Worm (Caenorhabditis elegans) whole organism, L1 larva: Measurements from ENCODE around the gene ham-3.

Source experiments
- C16A3.4 ChIP-seq: fragments of 150-350 bp; optimal IDR thresholded peaks from 2 replicates; lab custom pipeline; 2014; ENCODE audit warnings: missing biosample characterization, missing genetic modification characterization
- alr-1 ChIP-seq: fragments of 200-800 bp; sonication (Bioruptor generic); optimal IDR thresholded peaks from 2 replicates; lab custom pipeline; 2018; ENCODE audit warnings: borderline replicate concordance, mild to moderate bottlenecking, missing genetic modification characterization, missing compliant biosample characterization
- aly-2 ChIP-seq: fragments of 150-350 bp; optimal IDR thresholded peaks from 2 replicates; lab custom pipeline; 2014; ENCODE audit warnings: missing biosample characterization, missing genetic modification characterization
- ama-1 ChIP-seq: fragments of 150-350 bp; optimal IDR thresholded peaks from 2 replicates; lab custom pipeline; 2014
- blmp-1 ChIP-seq: fragments of 150-350 bp; optimal IDR thresholded peaks from 2 replicates; lab custom pipeline; 2014; ENCODE audit warnings: missing biosample characterization, missing genetic modification characterization
- ceh-63 ChIP-seq: fragments of 200-800 bp; sonication (Bioruptor generic); optimal IDR thresholded peaks from 2 replicates; lab custom pipeline; 2018; ENCODE audit warnings: mild to moderate bottlenecking, missing genetic modification characterization, missing compliant biosample characterization
- ceh-8 ChIP-seq: fragments of 200-800 bp; sonication (Bioruptor generic); optimal IDR thresholded peaks from 2 replicates; lab custom pipeline; 2018; ENCODE audit warnings: mild to moderate bottlenecking, missing genetic modification characterization, moderate library complexity, missing compliant biosample characterization
- ces-1 ChIP-seq: fragments of 150-350 bp; optimal IDR thresholded peaks from 2 replicates; lab custom pipeline; 2014; ENCODE audit warnings: missing biosample characterization, missing genetic modification reagents, missing genetic modification characterization
- dpl-1 ChIP-seq, 3 experiments: fragments of 150-350 bp in 2 of 3; sonication (generic microtip) in 1 of 3; optimal IDR thresholded peaks; 2 replicates each; lab custom pipeline; 2014 to 2017; ENCODE audit warnings: missing biosample characterization in 3 of 3, missing genetic modification characterization in 3 of 3, missing genetic modification reagents in 3 of 3
- dsc-1 ChIP-seq: sonication (generic microtip); optimal IDR thresholded peaks from 2 replicates; lab custom pipeline; 2016; ENCODE audit warnings: mild to moderate bottlenecking, missing genetic modification characterization, missing compliant biosample characterization
- efl-1 ChIP-seq, 4 experiments: fragments of 150-350 bp; optimal IDR thresholded peaks in 3 of 4; peaks in 1 of 4; 1 replicate in 1 of 4; 2 replicates in 3 of 4; lab custom pipeline; 2014; ENCODE audit warnings: missing biosample characterization in 2 of 4, missing genetic modification characterization in 2 of 4, missing genetic modification reagents in 2 of 4
- efl-3 ChIP-seq: fragments of 200-800 bp; sonication (Bioruptor generic); optimal IDR thresholded peaks from 2 replicates; lab custom pipeline; 2018; ENCODE audit warnings: mild to moderate bottlenecking, missing genetic modification characterization, missing compliant biosample characterization
- egl-13 ChIP-seq: sonication (generic microtip); optimal IDR thresholded peaks from 2 replicates; lab custom pipeline; 2016; ENCODE audit warnings: missing genotype, missing genetic modification reagents, missing genetic modification characterization, missing compliant biosample characterization
- fkh-4 ChIP-seq: sonication (generic microtip); optimal IDR thresholded peaks from 2 replicates; lab custom pipeline; 2016; ENCODE audit warnings: missing compliant biosample characterization, missing genetic modification characterization, borderline replicate concordance
- fkh-8 ChIP-seq: sonication (generic microtip); optimal IDR thresholded peaks from 2 replicates; lab custom pipeline; 2016; ENCODE audit warnings: mild to moderate bottlenecking, missing genetic modification characterization, missing compliant biosample characterization
- hlh-17 ChIP-seq: fragments of 200-800 bp; sonication (Bioruptor generic); optimal IDR thresholded peaks from 2 replicates; lab custom pipeline; 2018; ENCODE audit warnings: missing genetic modification characterization, mild to moderate bottlenecking, missing compliant biosample characterization, moderate library complexity, borderline replicate concordance
- hpl-2 ChIP-seq: fragments of 150-350 bp; optimal IDR thresholded peaks from 2 replicates; lab custom pipeline; 2014; ENCODE audit warnings: missing biosample characterization, missing genetic modification reagents, missing genetic modification characterization
- irx-1 ChIP-seq: sonication (generic microtip); optimal IDR thresholded peaks from 2 replicates; lab custom pipeline; 2016; ENCODE audit warnings: missing genetic modification characterization, missing compliant biosample characterization
- jun-1 ChIP-seq: fragments of 150-350 bp; optimal IDR thresholded peaks from 2 replicates; lab custom pipeline; 2014; ENCODE audit warnings: missing biosample characterization, missing genetic modification reagents, missing genetic modification characterization
- lin-14 ChIP-seq: fragments of 200-800 bp; sonication (Bioruptor generic); optimal IDR thresholded peaks from 2 replicates; lab custom pipeline; 2018; ENCODE audit warnings: mild to moderate bottlenecking, missing genetic modification characterization, moderate library complexity, missing compliant biosample characterization
- lin-15B ChIP-seq: fragments of 150-350 bp; sonication (generic microtip); optimal IDR thresholded peaks from 3 replicates; lab custom pipeline; 2014; ENCODE audit warnings: missing biosample characterization, missing genetic modification characterization
- lin-39 ChIP-seq: fragments of 150-350 bp; optimal IDR thresholded peaks from 2 replicates; lab custom pipeline; 2014; ENCODE audit warnings: missing biosample characterization, missing genetic modification reagents, missing genetic modification characterization
- lir-3 ChIP-seq: sonication (generic microtip); optimal IDR thresholded peaks from 2 replicates; lab custom pipeline; 2016; ENCODE audit warnings: mild to moderate bottlenecking, missing genetic modification characterization, moderate library complexity, missing compliant biosample characterization; ENCODE audit not compliant: poor library complexity
- lsy-2 ChIP-seq, 2 experiments: fragments of 150-350 bp; optimal IDR thresholded peaks; 2 replicates each; lab custom pipeline; 2014; ENCODE audit warnings: missing biosample characterization in 2 of 2, missing genetic modification characterization in 2 of 2
- mab-9 ChIP-seq: fragments of 200-800 bp; sonication (Bioruptor generic); IDR thresholded peaks from 2 replicates; pipeline ENCODE4 v1.3.6; 2022; ENCODE audit warnings: missing genetic modification reagents, missing genetic modification characterization, missing compliant biosample characterization
- mep-1 ChIP-seq: fragments of 150-350 bp; optimal IDR thresholded peaks from 2 replicates; lab custom pipeline; 2014; ENCODE audit warnings: missing biosample characterization, missing genetic modification characterization
- nhr-19 ChIP-seq: fragments of 200-800 bp; sonication (Bioruptor generic); conservative IDR thresholded peaks from 2 replicates; pipeline ENCODE4 v1.3.6; 2022; ENCODE audit warnings: missing genetic modification characterization, missing compliant biosample characterization
- nhr-28 ChIP-seq: fragments of 150-350 bp; optimal IDR thresholded peaks from 2 replicates; lab custom pipeline; 2014; ENCODE audit warnings: missing biosample characterization, missing genetic modification characterization
- nhr-71 ChIP-seq: sonication (generic microtip); optimal IDR thresholded peaks from 2 replicates; lab custom pipeline; 2016; ENCODE audit warnings: mild to moderate bottlenecking, missing genetic modification characterization, moderate library complexity, missing compliant biosample characterization
- nhr-76 ChIP-seq: sonication (generic microtip); optimal IDR thresholded peaks from 2 replicates; lab custom pipeline; 2017; ENCODE audit warnings: missing biosample characterization, missing genetic modification characterization
- nhr-84 ChIP-seq: sonication (generic microtip); optimal IDR thresholded peaks from 2 replicates; lab custom pipeline; 2017; ENCODE audit warnings: missing biosample characterization, missing genetic modification characterization
- pax-3 ChIP-seq: fragments of 200-800 bp; sonication (Bioruptor generic); optimal IDR thresholded peaks from 2 replicates; lab custom pipeline; 2018; ENCODE audit warnings: mild to moderate bottlenecking, missing genetic modification characterization, moderate library complexity, missing compliant biosample characterization
- pqm-1 ChIP-seq: sonication (generic microtip); optimal IDR thresholded peaks from 3 replicates; lab custom pipeline; 2017; ENCODE audit warnings: missing biosample characterization, missing genetic modification characterization
- snpc-4 ChIP-seq: fragments of 150-350 bp; optimal IDR thresholded peaks from 2 replicates; lab custom pipeline; 2014; ENCODE audit warnings: missing biosample characterization, missing genetic modification characterization
- snu-23 ChIP-seq: sonication (generic microtip); optimal IDR thresholded peaks from 2 replicates; lab custom pipeline; 2016; ENCODE audit warnings: missing genetic modification characterization, missing compliant biosample characterization
- sptf-1 ChIP-seq: fragments of 150-350 bp; optimal IDR thresholded peaks from 2 replicates; lab custom pipeline; 2014; ENCODE audit warnings: missing biosample characterization, missing genetic modification characterization
- sup-37 ChIP-seq: fragments of 200-800 bp; sonication (Bioruptor generic); optimal IDR thresholded peaks from 2 replicates; lab custom pipeline; 2018; ENCODE audit warnings: mild to moderate bottlenecking, missing genetic modification characterization, missing compliant biosample characterization
- unc-130 ChIP-seq: fragments of 150-350 bp; optimal IDR thresholded peaks from 2 replicates; lab custom pipeline; 2017; ENCODE audit warnings: missing biosample characterization, missing genetic modification characterization, inconsistent platforms
- unc-62 ChIP-seq: fragments of 150-350 bp; optimal IDR thresholded peaks from 2 replicates; lab custom pipeline; 2014; ENCODE audit warnings: missing biosample characterization, missing genetic modification reagents, missing genetic modification characterization
- unc-98 ChIP-seq: fragments of 200-800 bp; sonication (Bioruptor generic); IDR thresholded peaks from 2 replicates; pipeline ENCODE4 v1.3.6; 2022; ENCODE audit warnings: missing genetic modification characterization, missing compliant biosample characterization
- zag-1 ChIP-seq: fragments of 150-350 bp; optimal IDR thresholded peaks from 2 replicates; lab custom pipeline; 2014; ENCODE audit warnings: missing biosample characterization, missing genetic modification characterization
- ztf-11 ChIP-seq, 2 experiments: sonication (generic microtip); optimal IDR thresholded peaks; 2 replicates each; lab custom pipeline; 2016 to 2017; ENCODE audit warnings: missing genetic modification characterization in 2 of 2, missing biosample characterization in 1 of 2, missing compliant biosample characterization in 1 of 2

ham-3 gene

DNA sequence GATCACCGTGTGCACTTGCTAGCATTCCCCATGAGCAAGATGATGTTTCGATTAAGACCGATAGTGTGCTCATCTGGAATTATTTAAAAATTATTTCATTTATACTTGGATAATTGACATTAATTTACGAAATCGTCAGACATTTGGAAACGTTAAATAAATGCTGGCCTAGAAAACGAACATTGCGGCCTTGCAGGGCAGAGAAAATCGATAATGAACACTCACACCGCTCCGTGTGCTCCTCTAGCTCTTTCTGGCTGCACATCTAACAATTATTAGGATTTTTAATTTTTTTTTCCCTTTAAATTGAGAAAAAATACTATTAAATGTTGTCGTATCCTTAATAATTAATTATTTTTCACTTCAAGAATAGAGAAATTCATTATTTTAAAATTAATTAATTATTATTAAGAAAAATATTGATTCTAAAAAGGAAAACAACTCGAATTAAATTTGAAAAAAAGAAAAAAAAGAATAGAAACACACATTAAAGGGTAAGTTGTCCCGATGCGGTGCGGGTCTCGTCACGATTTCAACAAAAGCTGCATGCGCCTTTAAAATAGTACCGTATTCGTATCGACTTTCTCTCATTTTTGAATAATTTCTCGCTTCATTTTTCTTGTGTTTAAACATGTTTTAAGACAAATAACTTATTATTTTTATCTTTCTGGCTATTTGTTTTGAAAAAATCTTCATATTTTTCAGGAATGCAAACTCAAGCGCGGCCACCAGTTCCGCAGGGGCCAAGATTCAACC is at the start of gene ham-3, which contains the start of gene gtf-2H3 (continued):
- TF ChIP-seq dsc-1 (tag; lab: Kevin White, UChicago), result peak; percentile 6
- no peak for TF ChIP-seq zag-1 (tag; lab: Kevin White, UChicago)
- no peak for TF ChIP-seq fkh-8
- TF ChIP-seq ceh-63 (GFP tag; lab: Kevin White, UChicago), result no peak
- no peak for TF ChIP-seq irx-1 (tag; lab: Kevin White, UChicago)
- TF ChIP-seq blmp-1 (tag; lab: Kevin White, UChicago), result no peak
- no peak for TF ChIP-seq nhr-71 (tag; lab: Kevin White, UChicago)
- TF ChIP-seq snpc-4 (tag; lab: Kevin White, UChicago), result no peak
- TF ChIP-seq ama-1 (lab: Kevin White, UChicago), result no peak
- TF ChIP-seq lir-3, result peak; percentile 32
- TF ChIP-seq pax-3, result no peak
- no peak for TF ChIP-seq ceh-8
- no peak for TF ChIP-seq efl-3 (GFP tag; lab: Kevin White, UChicago)
- TF ChIP-seq pqm-1 (tag; lab: Kevin White, UChicago), result no peak
- TF ChIP-seq unc-62 (GFP tag; lab: Kevin White, UChicago), result no peak
- no peak for TF ChIP-seq unc-130
- TF ChIP-seq ztf-11 (tag; optimal IDR thresholded peaks at IDR 0.05; lab: Kevin White, UChicago), result peak in 1 of 2 experiments; percentile 6
- no peak for TF ChIP-seq mab-9 (GFP tag; lab: Robert Waterston, UW)
- no peak for TF ChIP-seq hpl-2 (GFP tag; lab: Kevin White, UChicago)
- no peak for TF ChIP-seq dpl-1 (GFP tag; optimal IDR thresholded peaks at IDR 0.05; lab: Kevin White, UChicago)
- TF ChIP-seq fkh-4 (tag; lab: Kevin White, UChicago), result no peak
- TF ChIP-seq aly-2 (tag; lab: Kevin White, UChicago), result no peak
- no peak for TF ChIP-seq nhr-76
- no peak for TF ChIP-seq hlh-17 (GFP tag; lab: Kevin White, UChicago)
- TF ChIP-seq nhr-28, result no peak
- no peak for TF ChIP-seq ces-1
- TF ChIP-seq lsy-2 (tag; optimal IDR thresholded peaks at IDR 0.05; lab: Kevin White, UChicago), result peak in 1 of 2 experiments; percentile 28
- no peak for TF ChIP-seq alr-1 (tag; lab: Kevin White, UChicago)
- TF ChIP-seq lin-14 (GFP tag; lab: Kevin White, UChicago), result peak; percentile 59
- TF ChIP-seq sup-37, result no peak
- TF ChIP-seq mep-1, result peak; percentile 2

ce11 chrIII:10076042-10076441 is 44.5 kb upstream of the ham-3 start:
- TF ChIP-seq efl-1 (optimal IDR thresholded peaks at IDR 0.05; lab: Kevin White, UChicago) (no peak), efl-1 (GFP tag; optimal IDR thresholded peaks at IDR 0.05 in 1 of 2; lab: Kevin White, UChicago) (peak in 1 of 2 experiments; percentile 4), dpl-1 (GFP tag; optimal IDR thresholded peaks at IDR 0.05; lab: Kevin White, UChicago) (peak in 1 of 3 experiments; percentile 8), ceh-63 (GFP tag; lab: Kevin White, UChicago) (no peak)

ce11 chrIII:10078151-10078550 is 42.4 kb upstream of the ham-3 start, which contains the start of gene T16G12.9:
Gene T16G12.9 (minus strand): TSS chrIII:10078251.
- TF ChIP-seq nhr-19 (GFP tag; lab: Robert Waterston, UW) (no peak), ceh-63 (GFP tag; lab: Kevin White, UChicago) (no peak), sptf-1 (no peak), lin-15B (no peak), egl-13 (no peak)
- TF ChIP-seq, all 84 proteins: peak for 0

ce11 chrIII:10078784-10079183 is 41.8 kb upstream of the ham-3 start:
- no peak for TF ChIP-seq lir-3
- TF ChIP-seq C16A3.4 (tag; lab: Kevin White, UChicago), result no peak
- no peak for TF ChIP-seq nhr-84 (tag; lab: Kevin White, UChicago)
- TF ChIP-seq unc-98 (GFP tag; lab: Robert Waterston, UW), result no peak
- TF ChIP-seq ces-1, result no peak
- no peak for TF ChIP-seq lin-39 (tag; lab: Kevin White, UChicago)
- no peak for TF ChIP-seq nhr-19 (GFP tag; lab: Robert Waterston, UW)
- no peak for TF ChIP-seq nhr-28
- TF ChIP-seq snu-23 (GFP tag; lab: Kevin White, UChicago), result no peak
- no peak for TF ChIP-seq jun-1 (tag; lab: Kevin White, UChicago)
